Fruit fly (Drosophila melanogaster) whole organism, embryonic: ENCODE results near the gene smo.

Experiments
- ATbp ChIP-seq: fragments of 200-800 bp; sonication (Bioruptor generic); optimal IDR thresholded peaks from 2 replicates; lab custom pipeline; 2017; ENCODE audit warnings: missing biosample characterization, mild to moderate bottlenecking, missing genetic modification characterization, missing genetic modification reagents
- Abd-B ChIP-seq: fragments of 200-800 bp; sonication (Bioruptor generic); optimal IDR thresholded peaks from 2 replicates; lab custom pipeline; 2018; ENCODE audit warnings: missing biosample characterization, mild to moderate bottlenecking, missing genetic modification characterization, moderate library complexity
- Atf6 ChIP-seq: fragments of 200-800 bp; sonication (Bioruptor generic); IDR thresholded peaks from 2 replicates; pipeline ENCODE4 v1.3.6; 2022; ENCODE audit warnings: missing biosample characterization, missing genetic modification characterization
- CG10274 ChIP-seq: fragments of 200-800 bp; sonication (Bioruptor generic); optimal IDR thresholded peaks from 3 replicates; lab custom pipeline; 2017; ENCODE audit warnings: missing biosample characterization, mild to moderate bottlenecking, missing genetic modification characterization
- CG12391 ChIP-seq: fragments of 200-800 bp; sonication (Bioruptor generic); optimal IDR thresholded peaks from 3 replicates; lab custom pipeline; 2018; ENCODE audit warnings: missing biosample characterization, mild to moderate bottlenecking, missing genetic modification characterization, moderate library complexity
- CG12942 ChIP-seq: fragments of 200-800 bp; sonication (Bioruptor generic); optimal IDR thresholded peaks from 3 replicates; lab custom pipeline; 2016; ENCODE audit warnings: missing biosample characterization, missing genetic modification characterization
- CG13296 ChIP-seq: fragments of 200-800 bp; sonication (Bioruptor generic); optimal IDR thresholded peaks from 3 replicates; lab custom pipeline; 2018; ENCODE audit warnings: missing biosample characterization, mild to moderate bottlenecking, missing genetic modification characterization
- CG13424 ChIP-seq: fragments of 200-800 bp; sonication (Bioruptor generic); optimal IDR thresholded peaks from 2 replicates; lab custom pipeline; 2019; ENCODE audit warnings: missing biosample characterization, mild to moderate bottlenecking, missing genetic modification characterization, moderate library complexity
- CG14860 ChIP-seq: fragments of 200-800 bp; sonication (Bioruptor generic); IDR thresholded peaks from 3 replicates; pipeline ENCODE4 v1.3.6; 2022; ENCODE audit warnings: missing biosample characterization, missing genetic modification characterization; ENCODE audit not compliant: partially characterized antibody
- CG15479 ChIP-seq: fragments of 200-800 bp; sonication (Bioruptor generic); optimal IDR thresholded peaks from 3 replicates; lab custom pipeline; 2019; ENCODE audit warnings: missing biosample characterization, mild to moderate bottlenecking, missing genetic modification characterization, moderate library complexity
- CG18262 ChIP-seq: fragments of 200-800 bp; optimal IDR thresholded peaks from 3 replicates; lab custom pipeline; 2019; ENCODE audit warnings: missing biosample characterization, mild to moderate bottlenecking, missing genetic modification characterization, moderate library complexity
- CG2712 ChIP-seq: fragments of 200-800 bp; optimal IDR thresholded peaks from 3 replicates; lab custom pipeline; 2019; ENCODE audit warnings: missing biosample characterization, mild to moderate bottlenecking, missing genetic modification characterization, moderate library complexity
- CG31365 ChIP-seq: fragments of 200-800 bp; sonication (Bioruptor generic); optimal IDR thresholded peaks from 2 replicates; lab custom pipeline; 2018; ENCODE audit warnings: missing biosample characterization, mild to moderate bottlenecking, missing genetic modification characterization
- CG3163 ChIP-seq: fragments of 200-800 bp; sonication (Bioruptor generic); optimal IDR thresholded peaks from 3 replicates; lab custom pipeline; 2016; ENCODE audit warnings: missing biosample characterization, missing genetic modification characterization
- CG34224 ChIP-seq: fragments of 200-800 bp; sonication (Bioruptor generic); IDR thresholded peaks from 3 replicates; pipeline ENCODE4 v1.3.6; 2022; ENCODE audit warnings: missing biosample characterization, missing genetic modification characterization; ENCODE audit not compliant: partially characterized antibody
- CG3838 ChIP-seq: fragments of 200-800 bp; sonication (Bioruptor generic); optimal IDR thresholded peaks from 3 replicates; lab custom pipeline; 2016; ENCODE audit warnings: missing biosample characterization, missing genetic modification characterization
- CG3847 ChIP-seq: fragments of 200-800 bp; sonication (Bioruptor generic); IDR thresholded peaks from 2 replicates; pipeline ENCODE4 v1.3.6; 2022; ENCODE audit warnings: missing biosample characterization, missing genetic modification characterization
- CG8924 ChIP-seq: fragments of 200-800 bp; optimal IDR thresholded peaks from 3 replicates; lab custom pipeline; 2019; ENCODE audit warnings: missing biosample characterization, mild to moderate bottlenecking, missing genetic modification characterization, moderate library complexity
- Dip2 ChIP-seq: fragments of 200-800 bp; sonication (Bioruptor generic); IDR thresholded peaks from 2 replicates; pipeline ENCODE4 v1.3.6; 2022; ENCODE audit warnings: missing biosample characterization, missing genetic modification characterization
- Dll ChIP-seq: fragments of 200-800 bp; sonication (Bioruptor generic); IDR thresholded peaks from 4 replicates; pipeline ENCODE4 v1.3.6; 2022; ENCODE audit warnings: missing biosample characterization, missing genetic modification characterization; ENCODE audit not compliant: partially characterized antibody
- Eip74EF ChIP-seq, 2 experiments: fragments of 200-800 bp in 1 of 2; fragments of >200 bp in 1 of 2; sonication (Bioruptor generic) in 1 of 2; optimal IDR thresholded peaks; 2 replicates each; lab custom pipeline; 2017 to 2019; ENCODE audit warnings: missing biosample characterization in 2 of 2, missing genetic modification characterization in 2 of 2, mild to moderate bottlenecking in 1 of 2, moderate library complexity in 1 of 2
- Ets65A ChIP-seq: fragments of 200-800 bp; sonication (Bioruptor generic); peaks from one replicate; lab custom pipeline; 2016; ENCODE audit warnings: missing biosample characterization, missing genetic modification characterization
- HLHmδ ChIP-seq: fragments of 200-800 bp; sonication (Bioruptor generic); optimal IDR thresholded peaks from 2 replicates; lab custom pipeline; 2018; ENCODE audit warnings: missing biosample characterization, mild to moderate bottlenecking, missing genetic modification characterization, moderate library complexity
- Hsf ChIP-seq: fragments of 200-800 bp; sonication (Bioruptor generic); optimal IDR thresholded peaks from 3 replicates; lab custom pipeline; 2016; ENCODE audit warnings: missing biosample characterization, missing genetic modification characterization
- Jarid2 ChIP-seq: fragments of 200-800 bp; sonication (Bioruptor generic); optimal IDR thresholded peaks from 3 replicates; lab custom pipeline; 2017; ENCODE audit warnings: mild to moderate bottlenecking, missing biosample characterization, missing genetic modification reagents, missing genetic modification characterization
- Lim3 ChIP-seq: fragments of 200-800 bp; sonication (Bioruptor generic); IDR thresholded peaks from 2 replicates; pipeline ENCODE4 v1.3.6; 2022; ENCODE audit warnings: missing biosample characterization, missing genetic modification characterization
- Sin3A ChIP-seq: fragments of >200 bp; optimal IDR thresholded peaks from 2 replicates; lab custom pipeline; 2018
- Trl ChIP-seq, 3 experiments: fragments of >200 bp in 2 of 3; fragments of 200-800 bp in 1 of 3; sonication (Bioruptor generic) in 1 of 3; optimal IDR thresholded peaks; 2 replicates in 1 of 3; 3 replicates in 2 of 3; lab custom pipeline; 2016 to 2017; ENCODE audit warnings: missing biosample characterization in 1 of 3, missing genetic modification characterization in 1 of 3
- Vsx1 ChIP-seq: fragments of 200-800 bp; sonication (Bioruptor generic); optimal IDR thresholded peaks from 2 replicates; lab custom pipeline; 2017; ENCODE audit warnings: missing biosample characterization, mild to moderate bottlenecking, missing genetic modification characterization, missing genetic modification reagents
- br ChIP-seq: fragments of >200 bp; optimal IDR thresholded peaks from 2 replicates; lab custom pipeline; 2017
- cg ChIP-seq: fragments of 200-800 bp; sonication (Bioruptor generic); optimal IDR thresholded peaks from 3 replicates; lab custom pipeline; 2019; ENCODE audit warnings: missing biosample characterization, mild to moderate bottlenecking, missing genetic modification characterization, moderate library complexity
- chinmo ChIP-seq: fragments of 200-800 bp; sonication (Bioruptor generic); IDR thresholded peaks from 4 replicates; pipeline ENCODE4 v1.3.6; 2022; ENCODE audit warnings: missing biosample characterization, missing genetic modification characterization; ENCODE audit not compliant: partially characterized antibody
- chm ChIP-seq: fragments of 200-800 bp; sonication (Bioruptor generic); IDR thresholded peaks from 2 replicates; pipeline ENCODE4 v1.3.6; 2022; ENCODE audit warnings: missing biosample characterization, missing genetic modification characterization
- ci ChIP-seq: fragments of 200-800 bp; sonication (Bioruptor generic); IDR thresholded peaks from 3 replicates; pipeline ENCODE4 v1.3.6; 2022; ENCODE audit warnings: missing biosample characterization, missing genetic modification characterization
- crc ChIP-seq: fragments of 200-800 bp; sonication (Bioruptor generic); optimal IDR thresholded peaks from 2 replicates; lab custom pipeline; 2016; ENCODE audit warnings: missing biosample characterization, missing genetic modification characterization
- emc ChIP-seq: fragments of 200-800 bp; sonication (Bioruptor generic); optimal IDR thresholded peaks from 2 replicates; lab custom pipeline; 2016; ENCODE audit warnings: missing biosample characterization, missing genetic modification characterization
- gem ChIP-seq: fragments of 200-800 bp; sonication (Bioruptor generic); optimal IDR thresholded peaks from 2 replicates; lab custom pipeline; 2019; ENCODE audit warnings: missing biosample characterization, mild to moderate bottlenecking, missing genetic modification characterization, moderate library complexity
- lab ChIP-seq: fragments of 200-800 bp; sonication (Bioruptor generic); optimal IDR thresholded peaks from 3 replicates; lab custom pipeline; 2017; ENCODE audit warnings: missing biosample characterization, missing genetic modification characterization, mild to moderate bottlenecking, moderate library complexity, missing genetic modification reagents
- repo ChIP-seq: fragments of 200-800 bp; sonication (Bioruptor generic); optimal IDR thresholded peaks from 2 replicates; lab custom pipeline; 2016; ENCODE audit warnings: missing biosample characterization, missing genetic modification characterization
- sisA ChIP-seq: fragments of 200-800 bp; sonication (Bioruptor generic); IDR thresholded peaks from 2 replicates; pipeline ENCODE4 v1.3.6; 2022; ENCODE audit warnings: missing biosample characterization, missing genetic modification characterization
- sna ChIP-seq: fragments of 200-800 bp; sonication (Bioruptor generic); IDR thresholded peaks from 2 replicates; pipeline ENCODE4 v1.3.6; 2022; ENCODE audit warnings: missing biosample characterization, missing genetic modification characterization; ENCODE audit not compliant: partially characterized antibody
- sr ChIP-seq: fragments of 200-800 bp; sonication (Bioruptor generic); IDR thresholded peaks from 3 replicates; pipeline ENCODE4 v1.3.6; 2022; ENCODE audit warnings: missing biosample characterization, missing genetic modification characterization
- sug ChIP-seq: fragments of 200-800 bp; optimal IDR thresholded peaks from 2 replicates; lab custom pipeline; 2019; ENCODE audit warnings: missing biosample characterization, mild to moderate bottlenecking, missing genetic modification characterization, moderate library complexity
- z ChIP-seq: fragments of 200-800 bp; sonication (Bioruptor generic); IDR thresholded peaks from 3 replicates; pipeline ENCODE4 v1.3.6; 2022; ENCODE audit warnings: missing biosample characterization, missing genetic modification characterization
- zen2 ChIP-seq: fragments of 200-800 bp; sonication (Bioruptor generic); IDR thresholded peaks from 3 replicates; pipeline ENCODE4 v1.3.6; 2022; ENCODE audit warnings: missing biosample characterization, missing genetic modification characterization; ENCODE audit not compliant: partially characterized antibody
- zf30C ChIP-seq: fragments of 200-800 bp; sonication (Bioruptor generic); optimal IDR thresholded peaks from 3 replicates; lab custom pipeline; 2018; ENCODE audit warnings: missing biosample characterization, mild to moderate bottlenecking, missing genetic modification characterization
- zfh1 ChIP-seq: fragments of 200-800 bp; sonication (Bioruptor generic); IDR thresholded peaks from 3 replicates; pipeline ENCODE4 v1.3.6; 2022; ENCODE audit warnings: missing biosample characterization, missing genetic modification characterization

smo gene

DNA sequence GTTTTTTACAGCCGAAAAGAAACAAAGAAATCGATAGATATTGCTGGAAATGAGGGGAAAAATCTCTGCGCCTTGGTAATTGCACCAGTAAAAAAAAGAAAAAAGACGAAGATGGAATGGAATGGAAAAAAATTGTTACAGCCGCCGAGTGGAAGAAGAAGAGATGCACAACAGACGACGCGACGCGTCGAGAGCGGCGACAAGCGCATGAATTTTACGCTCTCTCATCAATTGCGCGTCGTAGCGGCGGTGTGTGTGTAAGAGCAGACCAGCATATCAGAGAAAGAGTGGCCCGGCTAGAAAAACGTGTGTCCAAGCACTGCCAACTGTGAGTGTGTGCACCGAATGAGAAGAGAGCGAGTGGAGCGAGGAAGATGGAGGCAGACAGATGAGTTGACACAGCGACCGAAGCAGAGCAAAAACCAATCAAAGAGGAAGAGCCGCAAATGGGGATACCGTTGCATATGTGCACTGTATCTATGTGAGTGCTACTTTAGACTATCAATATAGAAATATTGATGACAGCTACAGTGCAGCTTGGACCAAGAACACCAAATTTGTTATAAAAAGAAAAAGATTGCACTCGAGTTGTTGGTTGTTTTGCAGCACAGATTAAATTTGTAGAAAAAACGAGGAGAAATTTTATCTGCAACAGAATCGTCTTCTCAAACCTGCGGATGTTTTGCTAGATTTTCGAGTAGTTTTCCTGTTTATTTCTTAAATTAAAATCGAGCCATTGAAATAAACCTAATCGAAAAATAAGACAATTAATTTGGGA lies 28.1 kb upstream of the smo start (continued):
- TF ChIP-seq CG18262 (peak; percentile 31), zen2 (GFP tag; lab: Robert Waterston, UW) (peak; percentile 82), Trl (optimal IDR thresholded peaks at IDR 0.05; lab: Kevin White, UChicago) (peak; percentile 95 to 97), Trl (GFP tag; optimal IDR thresholded peaks at IDR 0.05; lab: Kevin White, UChicago) (peak; percentile 31), CG3163 (GFP tag; lab: Kevin White, UChicago) (peak; percentile 87), CG2712 (tag; lab: Kevin White, UChicago) (peak; percentile 8), Eip74EF (GFP tag; optimal IDR thresholded peaks at IDR 0.05; lab: Kevin White, UChicago) (no peak), CG31365 (tag; lab: Kevin White, UChicago) (no peak), CG12391 (tag; lab: Kevin White, UChicago) (peak; percentile 6), Dip2 (GFP tag; lab: Robert Waterston, UW) (no peak), ci (peak; percentile 55; the same call in 2 of the 3 replicates), zfh1 (0 out of 3 replicates have a peak, but pooled peaks have one; percentile 4), Lim3 (no peak), CG34224 (GFP tag; lab: Robert Waterston, UW) (peak; percentile 61), sr (GFP tag; lab: Robert Waterston, UW) (no peak), gem (tag; lab: Kevin White, UChicago) (peak; percentile 47), CG8924 (tag; lab: Kevin White, UChicago) (no peak), sna (GFP tag; lab: Robert Waterston, UW) (peak; percentile 60; the same call in 1 of the 2 replicates), HLHmδ (GFP tag; lab: Kevin White, UChicago) (peak; percentile 58), cg (GFP tag; lab: Kevin White, UChicago) (peak; percentile 88), chinmo (peak; percentile 96; the same call in 3 of the 4 replicates), chm (peak; percentile 50), sug (tag; lab: Kevin White, UChicago) (no peak), Atf6 (GFP tag; lab: Robert Waterston, UW) (peak; percentile 15; the same call in 1 of the 2 replicates)
- TF ChIP-seq, all 482 proteins: peak for 103

DNA sequence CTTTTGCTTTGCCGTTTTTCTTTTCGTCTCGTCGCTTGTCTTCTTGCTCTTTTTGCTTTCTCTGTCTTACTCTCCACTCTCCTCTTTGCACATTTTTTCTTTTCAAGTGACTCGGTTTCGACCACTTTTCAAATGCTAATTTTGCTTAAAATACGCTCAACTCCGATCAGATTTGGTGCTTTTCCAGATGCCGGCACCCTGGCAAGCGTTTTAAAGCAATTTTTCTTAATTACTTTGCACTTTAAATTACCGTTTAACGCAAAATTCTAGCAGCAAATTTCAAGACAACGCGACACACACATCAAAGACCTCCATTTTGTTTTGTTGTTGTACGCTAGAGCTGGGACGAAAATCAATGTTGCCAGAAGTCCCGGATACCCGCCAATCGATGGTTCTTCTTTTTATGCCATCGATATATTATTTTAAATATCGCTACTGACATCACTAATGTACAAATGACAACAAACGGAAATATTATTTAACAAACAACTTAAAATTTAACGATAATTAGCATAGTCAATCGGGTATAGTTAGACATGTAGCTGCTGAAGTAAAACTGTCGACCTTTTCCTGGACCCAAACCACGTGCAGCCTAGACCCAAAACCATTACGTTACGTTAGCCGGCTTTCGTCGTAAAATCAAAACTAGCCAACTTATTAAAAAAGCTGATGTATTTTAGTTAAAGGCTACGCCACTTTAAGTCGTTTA lies 26.7 kb upstream of the smo start, which contains the start of gene kis:
TSS of gene kis (minus strand) at position 317 of the 709 bp plus-strand sequence.
- TF ChIP-seq ATbp (no peak), Ets65A (GFP tag; lab: Kevin White, UChicago) (peak; percentile 94), crc (GFP tag; lab: Kevin White, UChicago) (no peak), Hsf (GFP tag; lab: Kevin White, UChicago) (peak; percentile 59), CG13296 (GFP tag; lab: Kevin White, UChicago) (peak; percentile 30), Dll (GFP tag; lab: Robert Waterston, UW) (peak; percentile 97), CG12942 (peak; percentile 30), CG15479 (no peak), br (lab: Kevin White, UChicago) (no peak), lab (GFP tag; lab: Kevin White, UChicago) (peak; percentile 66), Abd-B (GFP tag; lab: Kevin White, UChicago) (peak; percentile 57), CG3847 (GFP tag; lab: Robert Waterston, UW) (peak; percentile 61), CG14860 (GFP tag; lab: Robert Waterston, UW) (peak; percentile 94), repo (GFP tag; lab: Kevin White, UChicago) (peak; percentile 12), z (GFP tag; lab: Robert Waterston, UW) (no peak), emc (GFP tag; lab: Kevin White, UChicago) (peak; percentile 10), Sin3A (peak; percentile 95), zf30C (GFP tag; lab: Kevin White, UChicago) (no peak), CG13424 (tag; lab: Kevin White, UChicago) (peak; percentile 22), Vsx1 (GFP tag; lab: Kevin White, UChicago) (no peak), CG3838 (GFP tag; lab: Kevin White, UChicago) (peak; percentile 4), sisA (GFP tag; lab: Robert Waterston, UW) (no peak), CG10274 (no peak), Jarid2 (GFP tag; lab: Kevin White, UChicago) (peak; percentile 75)
